Worm (Caenorhabditis elegans): ENCODE measurements around the gene rpm-1.

DNA sequence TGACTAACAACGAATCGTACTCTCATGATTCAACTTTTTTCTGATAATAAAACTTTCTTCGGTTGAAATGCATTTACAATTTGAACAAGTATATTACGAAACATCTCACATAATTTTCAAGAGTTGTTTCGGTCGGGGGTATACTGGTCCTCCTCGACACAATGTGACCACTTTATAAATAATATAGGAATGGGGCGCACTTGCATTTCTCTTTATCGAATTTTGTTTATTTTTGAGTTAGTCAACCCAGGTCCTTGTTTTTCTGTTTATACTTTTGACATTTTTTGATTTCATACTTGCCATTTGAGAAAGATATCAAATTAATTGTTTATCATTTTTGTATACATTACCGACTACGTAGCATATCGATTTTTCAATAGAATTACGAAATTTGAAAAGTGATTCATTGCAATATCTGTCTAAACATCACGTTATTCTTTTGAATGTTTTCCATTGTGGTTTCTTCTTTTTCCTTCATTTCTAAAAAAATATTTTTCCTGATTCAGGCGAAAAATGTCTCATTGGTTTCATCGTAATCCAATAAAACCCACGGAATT, 45.9 kb downstream of the rpm-1 start, which contains the start of gene B0507.2:
- TF ChIP-seq elt-1 (tag; optimal IDR thresholded peaks at IDR 0.05; ENCODE audit: borderline replicate concordance, insufficient read depth) (no peak), unc-62 (GFP tag; optimal IDR thresholded peaks at IDR 0.05) (no peak), ztf-11 (tag; optimal IDR thresholded peaks at IDR 0.05) (no peak), nhr-12 (tag; optimal IDR thresholded peaks at IDR 0.05) (no peak), nhr-237 (tag; optimal IDR thresholded peaks at IDR 0.05) (no peak), lin-13 (tag; optimal IDR thresholded peaks at IDR 0.05) (no peak), lsy-2 (tag; optimal IDR thresholded peaks at IDR 0.05) (no peak), unc-120 (tag; optimal IDR thresholded peaks at IDR 0.05; ENCODE audit: poor library complexity, severe bottlenecking) (no peak), snpc-4 (tag; optimal IDR thresholded peaks at IDR 0.05) (no peak), ces-1 (GFP tag; optimal IDR thresholded peaks at IDR 0.05) (peak; percentile 51), unc-39 (tag; optimal IDR thresholded peaks at IDR 0.05) (no peak)

Data from whole organism, mixed stage, embryonic.